Worm (Caenorhabditis elegans): ENCODE measurements around the gene F58A6.9.
"Not testable (repeated sequence)": the region's sequence is repeated elsewhere in the genome, so short reads cannot be mapped to it uniquely, and the experiment has no call there.

ce11 chrII:5115235-5115634, 43.4 kb downstream of the F58A6.9 start, which contains the start of gene msp-74:
- TF ChIP-seq fkh-4 (tag; optimal IDR thresholded peaks at IDR 0.05; ENCODE audit: borderline replicate concordance); jun-1 (tag; optimal IDR thresholded peaks at IDR 0.05): not testable (repeated sequence)

Measured in whole organism, L1 larva.